Fruit fly (Drosophila melanogaster) whole organism, wandering third instar larva: ENCODE results near the gene vib.

Experiments used
- Abd-B ChIP-seq: fragments of >200 bp; optimal IDR thresholded peaks from 2 replicates; lab custom pipeline; 2017; ENCODE audit warnings: missing biosample characterization, missing genetic modification characterization
- GATAd ChIP-seq: sonication (Bioruptor generic); optimal IDR thresholded peaks from 2 replicates; lab custom pipeline; 2016; ENCODE audit warnings: missing biosample characterization, missing genetic modification characterization

DNA sequence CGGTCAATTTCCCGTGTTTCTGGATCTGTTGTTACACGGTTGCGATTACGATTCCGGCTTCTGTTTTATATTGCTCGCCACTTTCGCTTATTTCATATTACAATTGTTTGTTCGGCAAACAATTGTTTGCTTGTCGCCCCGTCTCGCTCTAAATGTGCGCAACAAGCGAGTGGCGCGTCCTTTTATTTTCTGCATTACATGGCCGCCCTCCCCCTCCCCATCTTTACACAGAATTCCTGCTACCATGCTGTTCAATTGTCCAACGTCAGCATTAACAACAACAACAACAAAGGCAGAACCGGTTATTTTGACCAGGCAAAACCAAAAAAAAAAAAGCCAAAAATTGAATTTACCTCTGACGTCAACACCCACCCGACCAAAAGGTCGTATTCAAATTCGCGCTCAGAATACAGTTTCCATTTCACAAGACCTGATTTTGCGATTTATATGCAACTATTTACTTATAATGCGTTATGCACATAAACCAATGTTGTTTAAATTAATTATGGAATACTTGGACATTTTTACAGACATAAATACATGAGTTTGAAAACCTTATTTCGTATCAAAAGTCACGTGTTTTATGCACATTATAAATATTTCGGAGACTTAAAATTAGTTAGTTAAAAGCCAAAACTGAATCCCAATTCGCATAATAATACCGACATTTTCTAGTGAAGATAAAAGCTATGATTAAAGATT, 60.2 kb downstream of the vib start:
- TF ChIP-seq GATAd (no peak), Abd-B (no peak)
